Fruit fly (Drosophila melanogaster) whole organism, embryonic: ENCODE measurements around the gene CG13949.

Experiments used
- CG11398 ChIP-seq: fragments of 200-800 bp; sonication (Bioruptor generic); optimal IDR thresholded peaks from 2 replicates; lab custom pipeline; 2016; ENCODE audit warnings: missing biosample characterization, missing genetic modification characterization
- CG14965 ChIP-seq: fragments of 200-800 bp; sonication (Bioruptor generic); optimal IDR thresholded peaks from 2 replicates; lab custom pipeline; 2016; ENCODE audit warnings: missing biosample characterization, missing genetic modification characterization, borderline replicate concordance
- CG3065 ChIP-seq: fragments of 200-800 bp; sonication (Bioruptor generic); optimal IDR thresholded peaks from 2 replicates; lab custom pipeline; 2016; ENCODE audit warnings: missing biosample characterization, missing genetic modification characterization
- CG6854 ChIP-seq: fragments of 200-800 bp; sonication (Bioruptor generic); optimal IDR thresholded peaks from 3 replicates; lab custom pipeline; 2017; ENCODE audit warnings: missing biosample characterization, mild to moderate bottlenecking, missing genetic modification characterization
- Ets65A ChIP-seq: fragments of 200-800 bp; sonication (Bioruptor generic); peaks from one replicate; lab custom pipeline; 2016; ENCODE audit warnings: missing biosample characterization, missing genetic modification characterization
- Spps ChIP-seq: fragments of 200-800 bp; sonication (Bioruptor generic); optimal IDR thresholded peaks from 2 replicates; lab custom pipeline; 2018; ENCODE audit warnings: missing biosample characterization, mild to moderate bottlenecking, missing genetic modification characterization
- kni ChIP-seq: fragments of 200-800 bp; sonication (Bioruptor generic); optimal IDR thresholded peaks from 3 replicates; lab custom pipeline; 2017; ENCODE audit warnings: mild to moderate bottlenecking, missing biosample characterization, missing genetic modification reagents, missing genetic modification characterization
- row ChIP-seq: fragments of 200-800 bp; sonication (Bioruptor generic); IDR thresholded peaks from 3 replicates; pipeline ENCODE4 v1.3.6; 2022; ENCODE audit warnings: missing biosample characterization, missing genetic modification characterization
- usp ChIP-seq: fragments of >200 bp; optimal IDR thresholded peaks from 2 replicates; lab custom pipeline; 2017; ENCODE audit warnings: missing biosample characterization, missing genetic modification characterization

- TF ChIP-seq CG14965 (GFP tag; lab: Kevin White, UChicago) (no peak), CG11398 (GFP tag; lab: Kevin White, UChicago) (no peak), CG6854 (GFP tag; lab: Kevin White, UChicago) (no peak), row (no peak), Spps (tag; lab: Kevin White, UChicago) (no peak), kni (GFP tag; lab: Kevin White, UChicago) (no peak), usp (GFP tag; lab: Kevin White, UChicago) (no peak), Ets65A (no peak), CG3065 (GFP tag; lab: Kevin White, UChicago) (no peak)
Measured at dm6 chr2L:821986-822711, 33.0 kb upstream of the CG13949 start.
